Worm (Caenorhabditis elegans) whole organism, L1 larva: ENCODE measurements around the gene nlp-25.

Source experiments
- ama-1 ChIP-seq: fragments of 150-350 bp; optimal IDR thresholded peaks from 2 replicates; lab custom pipeline; 2014
- elt-3 ChIP-seq, 6 experiments: fragments of 150-350 bp in 1 of 6; sonication (generic microtip); optimal IDR thresholded peaks; 2 replicates each; lab custom pipeline; 2017 to 2018; ENCODE audit warnings: missing biosample characterization in 6 of 6, missing genetic modification characterization in 6 of 6, inconsistent platforms in 1 of 6
- fkh-4 ChIP-seq: sonication (generic microtip); optimal IDR thresholded peaks from 2 replicates; lab custom pipeline; 2016; ENCODE audit warnings: missing compliant biosample characterization, missing genetic modification characterization, borderline replicate concordance
- irx-1 ChIP-seq: sonication (generic microtip); optimal IDR thresholded peaks from 2 replicates; lab custom pipeline; 2016; ENCODE audit warnings: missing genetic modification characterization, missing compliant biosample characterization
- lin-13 ChIP-seq: fragments of 150-350 bp; optimal IDR thresholded peaks from 2 replicates; lab custom pipeline; 2014; ENCODE audit warnings: missing biosample characterization, missing genetic modification reagents, missing genetic modification characterization
- lir-3 ChIP-seq: sonication (generic microtip); optimal IDR thresholded peaks from 2 replicates; lab custom pipeline; 2016; ENCODE audit warnings: mild to moderate bottlenecking, missing genetic modification characterization, moderate library complexity, missing compliant biosample characterization; ENCODE audit not compliant: poor library complexity
- skn-1 ChIP-seq: fragments of 150-350 bp; optimal IDR thresholded peaks from 2 replicates; lab custom pipeline; 2014; ENCODE audit warnings: missing biosample characterization, missing genetic modification characterization
- zag-1 ChIP-seq: fragments of 150-350 bp; optimal IDR thresholded peaks from 2 replicates; lab custom pipeline; 2014; ENCODE audit warnings: missing biosample characterization, missing genetic modification characterization

DNA sequence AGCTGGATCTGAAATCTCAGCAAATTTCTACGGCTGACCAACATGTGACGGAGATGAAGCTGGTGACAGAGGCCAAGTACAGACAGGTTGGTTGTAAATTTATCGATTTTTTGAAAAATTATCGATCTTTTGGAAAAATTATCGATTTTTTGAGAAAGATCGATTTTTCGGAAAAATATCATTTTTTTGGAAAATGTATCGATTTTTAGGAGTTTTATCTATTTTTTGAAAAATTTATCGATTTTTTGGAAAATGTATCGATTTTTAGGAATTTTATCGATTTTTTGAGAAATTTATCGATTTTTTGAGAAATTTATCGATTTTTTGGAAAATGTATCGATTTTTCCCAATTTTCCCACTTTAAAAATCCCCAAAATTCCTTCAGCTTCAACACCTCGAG is 24.0 kb downstream of the nlp-25 start:
- no peak for TF ChIP-seq zag-1 (tag; lab: Kevin White, UChicago)
- no peak for TF ChIP-seq fkh-4 (tag; lab: Kevin White, UChicago)
- no peak for TF ChIP-seq ama-1 (lab: Kevin White, UChicago)
- TF ChIP-seq irx-1, result no peak
- TF ChIP-seq lin-13, result no peak
- TF ChIP-seq lir-3, result no peak
- no peak for TF ChIP-seq elt-3 (tag; optimal IDR thresholded peaks at IDR 0.05; lab: Kevin White, UChicago)
- TF ChIP-seq skn-1, result no peak
